Worm (Caenorhabditis elegans) whole organism, midembryonic: Measurements from ENCODE around the gene Y47G7B.2.
A peak's percentile ranks its signal among the peaks of the same experiment; 100 is the strongest.

Experiments used
- T22C8.4 ChIP-seq: fragments of 200-800 bp; sonication (Bioruptor generic); IDR thresholded peaks from 2 replicates; pipeline ENCODE4 v1.3.6; 2022; ENCODE audit warnings: missing genetic modification characterization, missing compliant biosample characterization
- cog-1 ChIP-seq: sonication (generic microtip); optimal IDR thresholded peaks from 2 replicates; lab custom pipeline; 2016; ENCODE audit warnings: missing genetic modification characterization, missing compliant biosample characterization
- flt-1 ChIP-seq: fragments of 200-800 bp; sonication (Bioruptor generic); IDR thresholded peaks from 2 replicates; pipeline ENCODE4 v1.3.6; 2022; ENCODE audit warnings: missing genetic modification characterization, missing compliant biosample characterization
- klf-2 ChIP-seq: fragments of 200-800 bp; sonication (Bioruptor generic); conservative IDR thresholded peaks from 2 replicates; pipeline ENCODE4 v1.3.6; 2022; ENCODE audit warnings: missing genetic modification reagents, missing genetic modification characterization, missing compliant biosample characterization
- med-1 ChIP-seq: sonication (generic microtip); optimal IDR thresholded peaks from 2 replicates; lab custom pipeline; 2017; ENCODE audit warnings: missing genetic modification characterization, mild to moderate bottlenecking, missing compliant biosample characterization, antibody characterized with exemption, missing genetic modification reagents; ENCODE audit not compliant: insufficient read depth
- ref-1 ChIP-seq: fragments of 200-800 bp; sonication (Bioruptor generic); conservative IDR thresholded peaks from 2 replicates; pipeline ENCODE4 v1.3.6; 2022; ENCODE audit warnings: missing genetic modification reagents, missing genetic modification characterization, missing compliant biosample characterization
- tab-1 ChIP-seq: fragments of 200-800 bp; sonication (Bioruptor generic); IDR thresholded peaks from 2 replicates; pipeline ENCODE4 v1.3.6; 2022; ENCODE audit warnings: missing genetic modification characterization, missing compliant biosample characterization
- ztf-23 ChIP-seq: fragments of 200-800 bp; sonication (Bioruptor generic); IDR thresholded peaks from 2 replicates; pipeline ENCODE4 v1.3.6; 2022; ENCODE audit warnings: missing genetic modification reagents, missing genetic modification characterization, missing compliant biosample characterization
- ztf-29 ChIP-seq: fragments of 200-800 bp; sonication (Bioruptor generic); IDR thresholded peaks from 2 replicates; pipeline ENCODE4 v1.3.6; 2022; ENCODE audit warnings: missing genetic modification reagents, missing genetic modification characterization, missing compliant biosample characterization

Y47G7B.2 gene

DNA sequence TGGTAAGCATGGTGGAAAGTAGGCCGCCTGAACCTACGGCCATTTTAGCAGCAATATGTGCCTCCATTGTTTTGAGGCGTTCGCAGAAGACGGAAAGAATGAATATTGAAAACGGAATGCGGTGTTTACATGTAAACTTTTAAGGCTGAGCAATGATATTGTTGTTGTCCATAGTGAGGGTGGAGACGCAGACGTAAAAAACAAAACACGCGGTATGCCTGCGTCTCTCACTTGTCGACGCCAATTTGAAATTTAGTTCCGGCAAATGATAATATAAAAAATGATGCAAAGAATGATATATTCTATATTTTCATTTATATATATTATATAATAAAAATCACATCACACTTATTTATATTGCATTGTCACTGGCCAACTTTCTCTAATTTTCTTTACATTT lies at the start of gene Y47G7B.2:
Gene Y47G7B.2 (minus strand): TSS at position 143 of the 400 bp plus-strand sequence.
- TF ChIP-seq cog-1 (no peak), ztf-29 (GFP tag; lab: Robert Waterston, UW) (no peak), ref-1 (GFP tag; lab: Robert Waterston, UW) (no peak), tab-1 (GFP tag; lab: Robert Waterston, UW) (no peak), T22C8.4 (GFP tag; lab: Robert Waterston, UW) (no peak), klf-2 (GFP tag; lab: Robert Waterston, UW) (no peak), med-1 (GFP tag; lab: Kevin White, UChicago) (no peak), flt-1 (no peak), ztf-23 (GFP tag; lab: Robert Waterston, UW) (no peak)

DNA sequence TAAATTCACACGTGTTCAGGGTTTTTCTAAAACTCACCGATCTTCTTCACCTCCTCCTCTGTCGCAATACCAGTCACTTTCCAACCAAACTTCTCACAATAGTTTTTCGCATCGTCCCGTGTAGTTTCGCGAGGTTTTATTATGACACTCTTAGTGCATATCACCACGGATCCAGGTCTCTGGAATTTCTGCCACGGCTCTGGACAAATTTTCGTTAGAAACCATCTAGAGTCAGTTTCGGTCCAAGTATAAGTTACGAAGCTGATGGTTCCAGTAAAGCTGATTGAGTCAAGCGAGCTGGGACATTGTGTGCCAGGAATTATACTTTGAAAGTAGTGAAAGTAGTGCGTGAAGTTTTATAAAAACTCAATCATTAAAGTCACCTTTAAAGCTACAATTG lies 48.5 kb upstream of the Y47G7B.2 start:
- no peak for TF ChIP-seq ztf-29 (GFP tag; lab: Robert Waterston, UW)
- no peak for TF ChIP-seq klf-2 (GFP tag; lab: Robert Waterston, UW)
- TF ChIP-seq cog-1: no peak
- no peak for TF ChIP-seq ref-1 (GFP tag; lab: Robert Waterston, UW)
- no peak for TF ChIP-seq med-1 (GFP tag; lab: Kevin White, UChicago)
- TF ChIP-seq tab-1 (GFP tag; lab: Robert Waterston, UW): no peak
- TF ChIP-seq flt-1: no peak
- no peak for TF ChIP-seq T22C8.4 (GFP tag; lab: Robert Waterston, UW)
- no peak for TF ChIP-seq ztf-23 (GFP tag; lab: Robert Waterston, UW)

DNA sequence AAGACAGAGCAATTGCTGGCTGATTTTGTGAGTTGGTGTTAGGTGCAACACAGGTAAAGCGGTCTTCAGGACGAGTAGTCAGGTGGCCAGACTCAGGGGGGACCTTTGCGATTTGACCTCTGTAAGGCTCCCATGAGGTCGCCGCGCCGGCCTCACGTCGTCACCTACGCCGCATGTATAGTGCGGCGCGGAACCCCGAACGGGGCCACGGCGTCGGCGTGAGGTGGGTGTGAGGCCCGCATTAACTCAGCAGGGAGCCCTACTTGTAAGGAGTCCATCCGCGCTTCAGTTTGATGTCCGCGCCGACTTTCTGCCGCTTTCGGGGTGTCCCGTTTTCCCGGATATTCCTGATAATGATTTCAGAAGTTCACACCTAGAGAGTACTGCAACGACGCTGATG lies 46.8 kb upstream of the Y47G7B.2 start:
- TF ChIP-seq tab-1 (GFP tag; lab: Robert Waterston, UW): no peak
- no peak for TF ChIP-seq ztf-29 (GFP tag; lab: Robert Waterston, UW)
- TF ChIP-seq ztf-23 (GFP tag; lab: Robert Waterston, UW): no peak
- no peak for TF ChIP-seq flt-1
- no peak for TF ChIP-seq med-1 (GFP tag; lab: Kevin White, UChicago)
- TF ChIP-seq cog-1: no peak
- no peak for TF ChIP-seq ref-1 (GFP tag; lab: Robert Waterston, UW)
- TF ChIP-seq T22C8.4 (GFP tag; lab: Robert Waterston, UW): no peak
- TF ChIP-seq klf-2 (GFP tag; lab: Robert Waterston, UW): no peak

DNA sequence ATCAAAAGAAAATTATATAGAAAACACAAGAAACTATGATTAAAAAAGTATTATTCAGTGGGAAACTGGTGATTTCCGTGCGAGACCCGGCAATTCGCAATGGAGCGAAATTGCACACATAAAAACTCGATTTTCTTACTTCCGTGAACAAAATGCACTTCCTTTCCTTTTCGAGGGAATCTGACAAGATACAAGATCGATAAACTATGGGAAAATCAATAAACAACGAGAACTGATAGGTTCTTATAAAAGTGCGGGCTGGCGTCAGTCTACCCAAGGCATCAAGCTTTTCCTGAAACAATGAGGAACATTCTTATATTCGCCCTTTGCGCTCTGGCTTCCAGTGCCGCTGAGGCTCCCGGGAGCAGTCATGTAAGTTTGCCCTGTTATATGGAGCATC lies 45.2 kb upstream of the Y47G7B.2 start, which contains the start of gene F29A7.3:
Gene F29A7.3 (plus strand): TSS at position 301 of the 400 bp plus-strand sequence.
- no peak for TF ChIP-seq T22C8.4 (GFP tag; lab: Robert Waterston, UW)
- no peak for TF ChIP-seq tab-1 (GFP tag; lab: Robert Waterston, UW)
- TF ChIP-seq med-1 (GFP tag; lab: Kevin White, UChicago): no peak
- no peak for TF ChIP-seq klf-2 (GFP tag; lab: Robert Waterston, UW)
- TF ChIP-seq ref-1 (GFP tag; lab: Robert Waterston, UW): no peak
- no peak for TF ChIP-seq cog-1
- TF ChIP-seq ztf-23 (GFP tag; lab: Robert Waterston, UW): no peak
- TF ChIP-seq ztf-29 (GFP tag; lab: Robert Waterston, UW): no peak
- no peak for TF ChIP-seq flt-1

DNA sequence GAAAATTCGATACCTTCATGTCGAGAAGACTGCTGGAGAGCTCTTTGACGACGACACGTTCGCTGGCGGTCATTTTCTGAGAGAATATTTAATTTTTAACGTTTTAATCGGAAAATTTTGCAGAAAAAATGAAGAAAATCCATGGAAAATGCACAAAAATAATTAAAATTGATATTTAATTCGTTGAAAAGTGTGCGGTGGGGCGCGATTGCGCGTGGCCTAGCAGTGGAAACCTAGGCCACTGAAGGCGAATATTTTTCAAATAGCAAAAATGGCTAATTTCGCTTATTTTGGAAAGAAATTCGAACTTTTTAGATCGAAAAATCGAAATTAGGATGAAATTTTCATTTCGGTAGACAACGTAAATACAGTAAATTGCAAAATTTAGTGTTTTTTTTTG lies 44.7 kb upstream of the Y47G7B.2 start, which contains the start of gene F29A7.6:
Gene F29A7.6 (minus strand): TSS at position 76 of the 400 bp plus-strand sequence.
- TF ChIP-seq T22C8.4 (GFP tag; lab: Robert Waterston, UW) (no peak), med-1 (GFP tag; lab: Kevin White, UChicago) (no peak), flt-1 (peak; percentile 65), ztf-23 (GFP tag; lab: Robert Waterston, UW) (peak; percentile 72; the same call in 1 of the 2 replicates), cog-1 (peak; percentile 20), ref-1 (GFP tag; lab: Robert Waterston, UW) (no peak)

DNA sequence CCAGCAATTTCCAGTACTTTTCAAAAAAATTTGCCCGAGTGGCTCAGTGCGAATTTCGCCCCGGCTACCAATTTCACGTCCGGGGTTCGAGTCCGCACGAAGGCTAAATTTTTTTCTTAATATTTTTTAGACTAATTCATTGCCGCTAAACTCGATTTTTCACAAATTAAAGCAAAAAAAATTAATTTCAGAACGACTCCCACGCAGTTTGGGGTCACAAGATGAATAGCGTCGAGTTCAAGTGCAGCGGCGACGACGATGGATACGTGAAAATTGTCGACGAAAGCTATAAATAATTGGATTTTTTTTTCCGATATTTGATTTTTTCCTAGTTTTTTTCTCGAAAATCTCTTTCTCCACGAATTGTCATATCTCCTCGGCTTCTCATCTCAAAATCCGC lies 43.5 kb upstream of the Y47G7B.2 start:
- TF ChIP-seq ztf-29 (GFP tag; lab: Robert Waterston, UW) (no peak), klf-2 (GFP tag; lab: Robert Waterston, UW) (no peak), ref-1 (GFP tag; lab: Robert Waterston, UW) (no peak), ztf-23 (GFP tag; lab: Robert Waterston, UW) (no peak), med-1 (GFP tag; lab: Kevin White, UChicago) (no peak), tab-1 (GFP tag; lab: Robert Waterston, UW) (no peak), cog-1 (no peak), T22C8.4 (GFP tag; lab: Robert Waterston, UW) (no peak), flt-1 (no peak)

DNA sequence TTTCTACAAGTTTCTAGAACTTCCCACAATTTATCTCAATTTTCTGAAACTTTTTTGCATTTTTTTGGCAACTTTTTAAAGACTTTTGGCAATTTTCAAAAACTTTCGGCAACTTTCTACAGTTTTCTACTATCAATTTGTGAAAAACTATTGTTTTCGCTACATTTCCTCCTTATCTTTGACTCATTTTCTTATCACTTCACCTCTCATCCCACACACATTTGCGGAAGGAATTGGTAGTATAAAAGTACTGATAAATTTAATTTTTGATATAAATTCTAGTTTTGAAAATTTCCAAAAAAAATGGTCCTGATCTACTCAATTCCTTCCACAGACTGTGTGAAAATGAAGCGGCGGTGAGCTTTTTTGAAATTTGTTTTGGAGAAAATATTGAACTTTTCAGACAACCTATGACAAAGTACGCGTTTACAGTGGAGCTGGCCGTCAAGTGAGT lies 41.8 kb upstream of the Y47G7B.2 start, which contains the start of gene F29A7.4:
Gene F29A7.4 (plus strand): TSS at position 404 of the 454 bp plus-strand sequence.
- TF ChIP-seq med-1 (GFP tag; lab: Kevin White, UChicago) (no peak), klf-2 (GFP tag; lab: Robert Waterston, UW) (no peak), T22C8.4 (GFP tag; lab: Robert Waterston, UW) (no peak), ztf-23 (GFP tag; lab: Robert Waterston, UW) (no peak), ztf-29 (GFP tag; lab: Robert Waterston, UW) (no peak), cog-1 (no peak), ref-1 (GFP tag; lab: Robert Waterston, UW) (no peak), flt-1 (no peak), tab-1 (GFP tag; lab: Robert Waterston, UW) (no peak)

DNA sequence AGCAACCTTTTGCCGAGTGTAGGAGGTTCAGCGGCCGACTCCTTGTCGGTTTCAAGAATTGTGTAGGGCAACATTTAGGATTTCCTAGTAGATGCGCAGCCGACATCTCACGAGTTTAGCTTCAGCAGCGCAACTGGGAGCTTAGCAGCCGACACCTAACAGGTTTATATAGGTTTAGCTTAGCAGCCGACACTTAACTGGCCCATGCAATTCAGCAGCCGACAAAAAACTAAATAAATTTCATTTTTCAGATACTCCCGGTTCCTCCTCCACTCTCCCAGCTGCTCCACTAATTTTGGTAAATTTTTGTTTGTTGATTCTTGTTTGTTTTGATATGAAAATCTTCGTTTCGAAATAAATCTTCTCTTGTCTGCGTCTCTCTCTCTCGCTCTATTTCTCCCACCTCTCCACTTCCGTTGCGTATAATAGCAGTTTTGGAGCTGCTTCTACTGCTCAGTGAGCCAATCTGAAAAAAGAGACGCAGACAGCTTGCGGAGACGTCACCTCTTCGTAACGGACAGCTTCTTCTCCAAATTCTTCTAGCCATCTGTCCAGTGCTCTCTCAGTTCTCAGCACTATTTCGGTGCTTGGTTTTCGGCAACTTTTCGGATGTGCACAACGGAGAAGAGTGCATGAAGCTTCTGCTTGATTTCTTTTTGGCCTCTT lies 40.3 kb upstream of the Y47G7B.2 start:
- TF ChIP-seq klf-2 (GFP tag; lab: Robert Waterston, UW): no peak

DNA sequence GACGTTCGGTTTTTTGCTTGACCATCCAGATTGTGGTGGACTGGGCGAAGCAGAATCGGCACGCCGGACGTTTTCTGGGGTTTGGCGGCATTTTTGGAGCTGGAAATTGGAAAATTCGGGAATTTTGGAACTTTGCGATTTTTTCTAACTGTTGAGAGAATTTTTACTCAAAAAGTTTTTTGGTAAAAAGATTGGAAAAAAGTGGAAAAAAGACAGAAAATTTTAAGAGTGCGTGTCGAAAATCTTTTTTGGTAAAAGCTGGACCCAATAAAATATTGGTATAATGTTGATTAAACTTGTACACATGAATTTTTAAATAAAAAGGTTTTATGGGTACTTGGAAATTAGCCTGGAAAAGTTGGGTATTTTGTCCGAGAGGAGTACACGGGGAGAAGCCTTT lies 34.4 kb upstream of the Y47G7B.2 start, which contains the start of gene T05A8.7:
Gene T05A8.7 (minus strand): TSS at position 101 of the 400 bp plus-strand sequence.
- TF ChIP-seq flt-1 (no peak), ztf-23 (GFP tag; lab: Robert Waterston, UW) (no peak), T22C8.4 (GFP tag; lab: Robert Waterston, UW) (no peak), ztf-29 (GFP tag; lab: Robert Waterston, UW) (no peak), ref-1 (GFP tag; lab: Robert Waterston, UW) (no peak), klf-2 (GFP tag; lab: Robert Waterston, UW) (no peak), cog-1 (no peak), med-1 (GFP tag; lab: Kevin White, UChicago) (no peak), tab-1 (GFP tag; lab: Robert Waterston, UW) (no peak)
